ENCODE assay signal across 5 worm cellular contexts in the genomic region with DNA sequence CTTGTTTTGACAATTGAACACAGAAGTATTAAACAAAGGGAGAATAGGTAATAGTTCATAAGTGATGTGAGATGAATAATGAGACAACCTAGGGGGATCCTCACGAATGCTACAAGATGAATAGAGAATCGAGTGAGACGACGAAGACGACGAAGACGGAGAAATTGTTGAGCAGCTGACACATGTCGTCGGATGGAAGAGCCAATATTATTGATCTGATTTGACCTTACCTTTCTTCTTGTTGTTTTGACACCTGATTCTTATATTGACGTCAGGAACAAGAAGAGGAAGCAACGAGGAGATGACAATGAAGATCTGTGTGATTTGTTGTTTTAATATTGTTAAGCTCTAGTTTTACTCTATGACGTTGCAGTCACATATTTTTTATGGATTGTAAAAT.
A peak's percentile ranks its signal among the peaks of the same experiment; 100 is the strongest.
TF ChIP-seq lines count a peak whose summit lies in the region.

T10G3.1 (minus strand) TSS at position 213 of the 400 bp plus-strand sequence.

TF ChIP-seq in whole organism, L1 larva, 84 proteins besides CTCF, POLR2A, EP300 and RAD21 (continues in another document):
- TF ChIP-seq lir-3 (tag; optimal IDR thresholded peaks at IDR 0.05; lab: Kevin White, UChicago; ENCODE audit: poor library complexity) (no peak), jun-1 (tag; optimal IDR thresholded peaks at IDR 0.05; lab: Kevin White, UChicago) (no peak), mab-9 (GFP tag; IDR thresholded peaks at IDR 0.05; lab: Robert Waterston, UW) (no peak), zip-4 (GFP tag; optimal IDR thresholded peaks at IDR 0.05; lab: Kevin White, UChicago) (no peak), nhr-19 (GFP tag; conservative IDR thresholded peaks at IDR 0.05; lab: Robert Waterston, UW) (peak; percentile 52), nhr-71 (tag; optimal IDR thresholded peaks at IDR 0.05; lab: Kevin White, UChicago) (peak; percentile 85), nhr-20 (tag; optimal IDR thresholded peaks at IDR 0.05; lab: Kevin White, UChicago) (peak; percentile 31), unc-30 (tag; optimal IDR thresholded peaks at IDR 0.05; lab: Kevin White, UChicago) (no peak), mef-2 (tag; optimal IDR thresholded peaks at IDR 0.05; lab: Kevin White, UChicago) (no peak), snu-23 (GFP tag; optimal IDR thresholded peaks at IDR 0.05; lab: Kevin White, UChicago) (peak; percentile 40), skn-1 (tag; optimal IDR thresholded peaks at IDR 0.05; lab: Kevin White, UChicago) (no peak), aly-2 (tag; optimal IDR thresholded peaks at IDR 0.05; lab: Kevin White, UChicago) (no peak), rnt-1 (tag; optimal IDR thresholded peaks at IDR 0.05; lab: Kevin White, UChicago) (peak; percentile 75), fos-1 (tag; optimal IDR thresholded peaks at IDR 0.05; lab: Kevin White, UChicago) (no peak), nhr-84 (tag; optimal IDR thresholded peaks at IDR 0.05; lab: Kevin White, UChicago) (no peak), lin-14 (GFP tag; optimal IDR thresholded peaks at IDR 0.05; lab: Kevin White, UChicago) (peak; percentile 70), irx-1 (tag; optimal IDR thresholded peaks at IDR 0.05; lab: Kevin White, UChicago) (no peak)

TF ChIP-seq in whole organism, L2 larva, 48 proteins besides CTCF, POLR2A, EP300 and RAD21:
- TF ChIP-seq fos-1 (tag; optimal IDR thresholded peaks at IDR 0.05; lab: Kevin White, UChicago) (no peak), mab-5 (tag; optimal IDR thresholded peaks at IDR 0.05; lab: Kevin White, UChicago) (peak; percentile 8), lsy-2 (tag; optimal IDR thresholded peaks at IDR 0.05; lab: Kevin White, UChicago) (peak in 1 of 2 experiments; percentile 27), aly-2 (tag; optimal IDR thresholded peaks at IDR 0.05; lab: Kevin White, UChicago) (no peak), nhr-129 (tag; optimal IDR thresholded peaks at IDR 0.05; lab: Kevin White, UChicago) (peak; percentile 62), peb-1 (tag; optimal IDR thresholded peaks at IDR 0.05; lab: Kevin White, UChicago) (no peak), dmd-4 (tag; optimal IDR thresholded peaks at IDR 0.05; lab: Kevin White, UChicago) (no peak), mdl-1 (tag; optimal IDR thresholded peaks at IDR 0.05; lab: Kevin White, UChicago) (no peak), nhr-12 (tag; optimal IDR thresholded peaks at IDR 0.05; lab: Kevin White, UChicago) (no peak)
TF ChIP-seq in whole organism, L2 larva: peak in this region for 3.

TF ChIP-seq in whole organism, L4 larva, 104 proteins besides CTCF, POLR2A, EP300 and RAD21:
- peak in 1 of 2 experiments; percentile 94 for TF ChIP-seq daf-16 (GFP tag; optimal IDR thresholded peaks at IDR 0.05; lab: Kevin White, UChicago)
- no peak for TF ChIP-seq daf-16 (tag; optimal IDR thresholded peaks at IDR 0.05; lab: Kevin White, UChicago)
- peak; percentile 49 for TF ChIP-seq nhr-11 (tag; optimal IDR thresholded peaks at IDR 0.05; lab: Kevin White, UChicago)
- no peak for TF ChIP-seq arid-1 (GFP tag; conservative IDR thresholded peaks at IDR 0.05; lab: Robert Waterston, UW)

TF ChIP-seq in whole organism, late embryonic, 69 proteins besides CTCF, POLR2A, EP300 and RAD21:
- TF ChIP-seq pha-2 (tag; optimal IDR thresholded peaks at IDR 0.05; lab: Kevin White, UChicago) (no peak), unc-55 (GFP tag; optimal IDR thresholded peaks at IDR 0.05; lab: Kevin White, UChicago) (peak; percentile 76)

TF ChIP-seq in whole organism, mixed stage, embryonic, 35 proteins besides CTCF, POLR2A, EP300 and RAD21:
- TF ChIP-seq unc-62 (GFP tag; optimal IDR thresholded peaks at IDR 0.05; lab: Kevin White, UChicago) (peak; percentile 79), ham-2 (GFP tag; optimal IDR thresholded peaks at IDR 0.05; lab: Kevin White, UChicago) (no peak), hlh-1 (tag; optimal IDR thresholded peaks at IDR 0.05; lab: Kevin White, UChicago) (peak; percentile 97)

Comparison
In these comparisons a context has a peak if more than half of its experiments do, and no peak if none do; other contexts are left out.
1. Of the 29 proteins assayed by ChIP-seq in both whole organism, L4 larva and whole organism, L1 larva: peak only in whole organism, L4 larva: nhr-11; only in whole organism, L1 larva: lsy-2 and unc-130; in both: none; in neither: 26.